Fruit fly (Drosophila melanogaster) S2 (cell line): ENCODE results near the gene CG31787.

Source experiments
- CG8478 ChIP-seq: fragments of >200 bp; optimal IDR thresholded peaks from 2 replicates; lab custom pipeline; 2018
- CTCF ChIP-seq, 2 experiments: fragments of >200 bp; optimal IDR thresholded peaks; 2 replicates each; lab custom pipeline; 2018

DNA sequence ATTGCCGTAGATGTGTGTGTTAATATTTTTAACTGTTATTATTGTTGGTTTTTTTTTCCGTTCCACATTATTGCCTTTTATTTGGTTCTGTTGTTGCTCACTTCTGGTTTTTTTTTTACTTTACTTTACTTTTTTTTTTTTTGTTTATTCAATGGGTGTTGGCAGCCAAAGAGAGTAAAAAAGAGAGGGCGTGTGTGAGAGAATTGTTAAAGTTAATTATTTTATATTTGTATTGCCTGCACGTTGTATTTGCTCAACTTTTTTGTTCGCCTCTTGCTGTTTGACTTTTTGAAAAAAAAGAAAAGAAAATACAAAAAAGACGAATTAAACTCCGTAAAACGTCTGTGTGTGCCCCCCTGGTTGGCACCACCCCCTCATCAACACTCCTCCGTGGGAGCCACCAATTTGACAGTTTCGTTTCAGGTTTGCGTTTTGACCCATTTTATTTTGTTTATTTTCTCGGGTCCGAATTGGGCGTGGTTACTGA, 42.1 kb upstream of the CG31787 start:
- TF ChIP-seq CTCF (optimal IDR thresholded peaks at IDR 0.05; lab: Kevin White, UChicago) (no peak), CG8478 (no peak)
